Fruit fly (Drosophila melanogaster) whole organism, embryonic: Measurements from ENCODE around the gene jim.
A peak's percentile ranks its signal among the peaks of the same experiment; 100 is the strongest.

Experiments used
- Atf6 ChIP-seq: fragments of 200-800 bp; sonication (Bioruptor generic); IDR thresholded peaks from 2 replicates; pipeline ENCODE4 v1.3.6; 2022; ENCODE audit warnings: missing biosample characterization, missing genetic modification characterization
- Awh ChIP-seq: fragments of 200-800 bp; sonication (Bioruptor generic); IDR thresholded peaks from 2 replicates; pipeline ENCODE4, ENCODE4 v1.3.6; 2022; ENCODE audit warnings: missing biosample characterization, missing genetic modification characterization
- CG10979 ChIP-seq: fragments of 200-800 bp; sonication (Bioruptor generic); optimal IDR thresholded peaks from 2 replicates; lab custom pipeline; 2018; ENCODE audit warnings: missing biosample characterization, mild to moderate bottlenecking, missing genetic modification characterization, moderate library complexity
- CG11504 ChIP-seq: fragments of 200-800 bp; sonication (Bioruptor generic); optimal IDR thresholded peaks from 3 replicates; lab custom pipeline; 2019; ENCODE audit warnings: missing biosample characterization, mild to moderate bottlenecking, missing genetic modification characterization, moderate library complexity
- CG12071 ChIP-seq: fragments of 200-800 bp; sonication (Bioruptor generic); optimal IDR thresholded peaks from 3 replicates; lab custom pipeline; 2018; ENCODE audit warnings: missing biosample characterization, mild to moderate bottlenecking, missing genetic modification characterization
- CG12391 ChIP-seq: fragments of 200-800 bp; sonication (Bioruptor generic); optimal IDR thresholded peaks from 3 replicates; lab custom pipeline; 2018; ENCODE audit warnings: missing biosample characterization, mild to moderate bottlenecking, missing genetic modification characterization, moderate library complexity
- CG13775 ChIP-seq: fragments of 200-800 bp; sonication (Bioruptor generic); optimal IDR thresholded peaks from 3 replicates; lab custom pipeline; 2017; ENCODE audit warnings: missing biosample characterization, mild to moderate bottlenecking, missing genetic modification characterization
- CG14014 ChIP-seq: fragments of 200-800 bp; sonication (Bioruptor generic); IDR thresholded peaks from 2 replicates; pipeline ENCODE4 v1.3.6; 2022; ENCODE audit warnings: missing biosample characterization, missing genetic modification characterization
- CG14965 ChIP-seq: fragments of 200-800 bp; sonication (Bioruptor generic); optimal IDR thresholded peaks from 2 replicates; lab custom pipeline; 2016; ENCODE audit warnings: missing biosample characterization, missing genetic modification characterization, borderline replicate concordance
- CG15601 ChIP-seq: fragments of 200-800 bp; sonication (Bioruptor generic); optimal IDR thresholded peaks from 3 replicates; lab custom pipeline; 2019; ENCODE audit warnings: missing biosample characterization, mild to moderate bottlenecking, missing genetic modification characterization, moderate library complexity
- CG15696 ChIP-seq: fragments of 200-800 bp; sonication (Bioruptor generic); optimal IDR thresholded peaks from 2 replicates; lab custom pipeline; 2019; ENCODE audit warnings: missing biosample characterization, mild to moderate bottlenecking, missing genetic modification characterization, moderate library complexity
- CG17359 ChIP-seq: fragments of 200-800 bp; sonication (Bioruptor generic); optimal IDR thresholded peaks from 3 replicates; lab custom pipeline; 2018; ENCODE audit warnings: missing biosample characterization, mild to moderate bottlenecking, missing genetic modification characterization, moderate library complexity
- CG18476 ChIP-seq: fragments of 200-800 bp; sonication (Bioruptor generic); optimal IDR thresholded peaks from 2 replicates; lab custom pipeline; 2016; ENCODE audit warnings: missing biosample characterization, mild to moderate bottlenecking, missing genetic modification characterization
- CG30020 ChIP-seq: fragments of 200-800 bp; optimal IDR thresholded peaks from 2 replicates; lab custom pipeline; 2019; ENCODE audit warnings: missing biosample characterization, mild to moderate bottlenecking, missing genetic modification characterization, moderate library complexity
- CG32767 ChIP-seq: fragments of 200-800 bp; sonication (Bioruptor generic); IDR thresholded peaks from 2 replicates; pipeline ENCODE4 v1.3.6; 2022; ENCODE audit warnings: missing biosample characterization, missing genetic modification characterization
- CG33213 ChIP-seq: fragments of 200-800 bp; sonication (Bioruptor generic); optimal IDR thresholded peaks from 3 replicates; lab custom pipeline; 2016; ENCODE audit warnings: missing biosample characterization, missing genetic modification characterization
- CG4282 ChIP-seq: fragments of 200-800 bp; sonication (Bioruptor generic); optimal IDR thresholded peaks from 2 replicates; lab custom pipeline; 2016; ENCODE audit warnings: missing biosample characterization, missing genetic modification characterization
- CG6272 ChIP-seq: fragments of 200-800 bp; sonication (Bioruptor generic); IDR thresholded peaks from 2 replicates; pipeline ENCODE4 v1.3.6; 2022; ENCODE audit warnings: missing biosample characterization, missing genetic modification characterization
- CG6765 ChIP-seq: fragments of 200-800 bp; sonication (Bioruptor generic); optimal IDR thresholded peaks from 3 replicates; lab custom pipeline; 2017; ENCODE audit warnings: missing biosample characterization, mild to moderate bottlenecking, missing genetic modification characterization
- CG7786 ChIP-seq: fragments of 200-800 bp; sonication (Bioruptor generic); optimal IDR thresholded peaks from 2 replicates; lab custom pipeline; 2016; ENCODE audit warnings: missing biosample characterization, missing genetic modification characterization
- CG8944 ChIP-seq: fragments of 200-800 bp; sonication (Bioruptor generic); optimal IDR thresholded peaks from 3 replicates; lab custom pipeline; 2016; ENCODE audit warnings: missing biosample characterization, missing genetic modification characterization
- CG9727 ChIP-seq: fragments of 200-800 bp; sonication (Bioruptor generic); optimal IDR thresholded peaks from 3 replicates; lab custom pipeline; 2017; ENCODE audit warnings: missing biosample characterization, mild to moderate bottlenecking, missing genetic modification characterization
- CG9797 ChIP-seq: fragments of 200-800 bp; sonication (Bioruptor generic); optimal IDR thresholded peaks from 3 replicates; lab custom pipeline; 2018; ENCODE audit warnings: missing biosample characterization, mild to moderate bottlenecking, missing genetic modification characterization
- CTCF ChIP-seq: fragments of 200-800 bp; sonication (Bioruptor generic); optimal IDR thresholded peaks from 2 replicates; lab custom pipeline; 2017; ENCODE audit warnings: missing biosample characterization, mild to moderate bottlenecking, missing genetic modification characterization, moderate library complexity
- Deaf1 ChIP-seq: fragments of 200-800 bp; optimal IDR thresholded peaks from 3 replicates; lab custom pipeline; 2019; ENCODE audit warnings: missing biosample characterization, mild to moderate bottlenecking, missing genetic modification characterization, moderate library complexity
- Elba2 ChIP-seq: fragments of 200-800 bp; sonication (Bioruptor generic); optimal IDR thresholded peaks from 3 replicates; lab custom pipeline; 2016; ENCODE audit warnings: missing biosample characterization, missing genetic modification characterization
- Fer2 ChIP-seq: fragments of 200-800 bp; sonication (Bioruptor generic); optimal IDR thresholded peaks from 2 replicates; lab custom pipeline; 2018; ENCODE audit warnings: missing biosample characterization, mild to moderate bottlenecking, missing genetic modification characterization, moderate library complexity
- Hmx ChIP-seq: fragments of 200-800 bp; sonication (Bioruptor generic); optimal IDR thresholded peaks from 2 replicates; lab custom pipeline; 2016; ENCODE audit warnings: missing biosample characterization, missing genetic modification characterization
- Hr3 ChIP-seq: fragments of 200-800 bp; sonication (Bioruptor generic); optimal IDR thresholded peaks from 3 replicates; lab custom pipeline; 2016; ENCODE audit warnings: missing biosample characterization, missing genetic modification characterization
- Meics ChIP-seq: fragments of 200-800 bp; sonication (Bioruptor generic); optimal IDR thresholded peaks from 2 replicates; lab custom pipeline; 2017; ENCODE audit warnings: missing biosample characterization, mild to moderate bottlenecking, missing genetic modification characterization
- Scr ChIP-seq: fragments of 200-800 bp; sonication (Bioruptor generic); IDR thresholded peaks from 2 replicates; pipeline ENCODE4 v1.3.6; 2022; ENCODE audit warnings: missing biosample characterization, missing genetic modification characterization; ENCODE audit not compliant: partially characterized antibody
- Sin3A ChIP-seq: fragments of >200 bp; optimal IDR thresholded peaks from 2 replicates; lab custom pipeline; 2018
- Ssrp ChIP-seq: fragments of 200-800 bp; sonication (Bioruptor generic); optimal IDR thresholded peaks from 2 replicates; lab custom pipeline; 2018; ENCODE audit warnings: missing biosample characterization, mild to moderate bottlenecking, missing genetic modification characterization, moderate library complexity
- Xbp1 ChIP-seq: fragments of 200-800 bp; sonication (Bioruptor generic); optimal IDR thresholded peaks from 3 replicates; lab custom pipeline; 2016; ENCODE audit warnings: missing biosample characterization, mild to moderate bottlenecking, missing genetic modification characterization
- YL-1 ChIP-seq: fragments of 200-800 bp; sonication (Bioruptor generic); optimal IDR thresholded peaks from 3 replicates; lab custom pipeline; 2017; ENCODE audit warnings: missing biosample characterization, mild to moderate bottlenecking, missing genetic modification characterization
- al ChIP-seq: fragments of 200-800 bp; sonication (Bioruptor generic); IDR thresholded peaks from 2 replicates; pipeline ENCODE4 v1.3.6; 2022; ENCODE audit warnings: missing biosample characterization, missing genetic modification characterization
- cas ChIP-seq: fragments of 200-800 bp; sonication (Bioruptor generic); IDR thresholded peaks from 2 replicates; pipeline ENCODE4 v1.3.6; 2022; ENCODE audit warnings: missing biosample characterization, missing genetic modification characterization
- cato ChIP-seq: fragments of 200-800 bp; sonication (Bioruptor generic); optimal IDR thresholded peaks from 2 replicates; lab custom pipeline; 2016; ENCODE audit warnings: missing biosample characterization, missing genetic modification characterization, borderline replicate concordance
- croc ChIP-seq: fragments of 200-800 bp; sonication (Bioruptor generic); conservative IDR thresholded peaks from 3 replicates; pipeline ENCODE4 v1.3.6; 2022; ENCODE audit warnings: missing biosample characterization, missing genetic modification characterization
- dmrt11E ChIP-seq: fragments of 200-800 bp; sonication (Bioruptor generic); optimal IDR thresholded peaks from 3 replicates; lab custom pipeline; 2018; ENCODE audit warnings: missing biosample characterization, mild to moderate bottlenecking, missing genetic modification characterization, moderate library complexity
- eve ChIP-seq, 2 experiments: fragments of >200 bp; optimal IDR thresholded peaks; 2 replicates each; lab custom pipeline; 2017; ENCODE audit warnings: missing biosample characterization in 2 of 2, missing genetic modification characterization in 2 of 2
- h ChIP-seq: fragments of >200 bp; optimal IDR thresholded peaks from 2 replicates; lab custom pipeline; 2017
- mirr ChIP-seq: fragments of 200-800 bp; sonication (Bioruptor generic); optimal IDR thresholded peaks from 3 replicates; lab custom pipeline; 2018; ENCODE audit warnings: missing biosample characterization, mild to moderate bottlenecking, missing genetic modification characterization
- pfk ChIP-seq: fragments of 200-800 bp; sonication (Bioruptor generic); optimal IDR thresholded peaks from 2 replicates; lab custom pipeline; 2018; ENCODE audit warnings: missing biosample characterization, mild to moderate bottlenecking, missing genetic modification characterization, moderate library complexity
- pho ChIP-seq: fragments of 200-800 bp; sonication (Bioruptor generic); optimal IDR thresholded peaks from 2 replicates; lab custom pipeline; 2016; ENCODE audit warnings: missing biosample characterization, missing genetic modification characterization
- salm ChIP-seq: fragments of 200-800 bp; sonication (Bioruptor generic); optimal IDR thresholded peaks from 2 replicates; lab custom pipeline; 2018; ENCODE audit warnings: missing biosample characterization, mild to moderate bottlenecking, missing genetic modification characterization
- slp2 ChIP-seq: fragments of 200-800 bp; sonication (Bioruptor generic); optimal IDR thresholded peaks from 2 replicates; lab custom pipeline; 2016; ENCODE audit warnings: missing biosample characterization, missing genetic modification characterization
- ttk ChIP-seq: fragments of 200-800 bp; sonication (Bioruptor generic); IDR thresholded peaks from 2 replicates; pipeline ENCODE4 v2.1.2; 2022; ENCODE audit warnings: missing biosample characterization, missing genetic modification characterization
- unpg ChIP-seq: fragments of 200-800 bp; sonication (Bioruptor generic); optimal IDR thresholded peaks from 3 replicates; lab custom pipeline; 2018; ENCODE audit warnings: missing biosample characterization, mild to moderate bottlenecking, missing genetic modification characterization, moderate library complexity
- usp ChIP-seq: fragments of >200 bp; optimal IDR thresholded peaks from 2 replicates; lab custom pipeline; 2017; ENCODE audit warnings: missing biosample characterization, missing genetic modification characterization
- zfh2 ChIP-seq: fragments of 200-800 bp; sonication (Bioruptor generic); optimal IDR thresholded peaks from 2 replicates; lab custom pipeline; 2016; ENCODE audit warnings: missing biosample characterization, missing genetic modification characterization

jim gene

dm6 chr3L:22741389-22742120, 93.4 kb downstream of the jim start, which contains the start of gene CG7369 (continued):
- TF ChIP-seq zfh2 (GFP tag; lab: Kevin White, UChicago) (peak; percentile 89), YL-1 (GFP tag; lab: Kevin White, UChicago) (peak; percentile 74), CG13775 (peak; percentile 92), CG7786 (GFP tag; lab: Kevin White, UChicago) (peak; percentile 77), CG9797 (peak; percentile 54), CG8944 (GFP tag; lab: Kevin White, UChicago) (peak; percentile 62), eve (GFP tag; optimal IDR thresholded peaks at IDR 0.05; lab: Kevin White, UChicago) (no peak), CG14014 (GFP tag; lab: Robert Waterston, UW) (peak; percentile 74), CG12071 (GFP tag; lab: Kevin White, UChicago) (peak; percentile 64), CTCF (GFP tag; lab: Kevin White, UChicago) (peak; percentile 10), pho (GFP tag; lab: Kevin White, UChicago) (peak; percentile 83), croc (peak; percentile 67), CG30020 (peak; percentile 86), CG17359 (tag; lab: Kevin White, UChicago) (peak; percentile 65), Atf6 (GFP tag; lab: Robert Waterston, UW) (peak; percentile 77), CG6272 (GFP tag; lab: Robert Waterston, UW) (peak; percentile 75), CG11504 (tag; lab: Kevin White, UChicago) (peak; percentile 82), Awh (peak; percentile 45; the same call in 1 of the 2 replicates), CG33213 (GFP tag; lab: Kevin White, UChicago) (peak; percentile 75), Deaf1 (tag; lab: Kevin White, UChicago) (peak; percentile 56), dmrt11E (tag; lab: Kevin White, UChicago) (peak; percentile 72), Fer2 (tag; lab: Kevin White, UChicago) (peak; percentile 70), slp2 (GFP tag; lab: Kevin White, UChicago) (peak; percentile 37), CG32767 (peak; percentile 59), CG6765 (GFP tag; lab: Kevin White, UChicago) (peak; percentile 51), CG14965 (GFP tag; lab: Kevin White, UChicago) (peak; percentile 20), pfk (GFP tag; lab: Kevin White, UChicago) (no peak), salm (peak; percentile 33), usp (GFP tag; lab: Kevin White, UChicago) (no peak), Hr3 (peak; percentile 87), Sin3A (lab: Kevin White, UChicago) (peak; percentile 97), CG12391 (tag; lab: Kevin White, UChicago) (peak; percentile 87), h (no peak), Scr (GFP tag; lab: Robert Waterston, UW) (peak; percentile 88), Hmx (GFP tag; lab: Kevin White, UChicago) (peak; percentile 73), CG15601 (peak; percentile 71), Meics (GFP tag; lab: Kevin White, UChicago) (peak; percentile 84), CG15696 (tag; lab: Kevin White, UChicago) (peak; percentile 63), Ssrp (tag; lab: Kevin White, UChicago) (peak; percentile 73), CG4282 (GFP tag; lab: Kevin White, UChicago) (peak; percentile 53), Xbp1 (GFP tag; lab: Kevin White, UChicago) (peak; percentile 85), CG10979 (tag; lab: Kevin White, UChicago) (peak; percentile 66), cas (GFP tag; lab: Robert Waterston, UW) (peak; percentile 47), Elba2 (GFP tag; lab: Kevin White, UChicago) (peak; percentile 70), cato (GFP tag; lab: Kevin White, UChicago) (peak; percentile 78), unpg (GFP tag; lab: Kevin White, UChicago) (peak; percentile 67), ttk (GFP tag; lab: Robert Waterston, UW) (peak; percentile 60; the same call in 1 of the 2 replicates), mirr (GFP tag; lab: Kevin White, UChicago) (peak; percentile 61), CG9727 (GFP tag; lab: Kevin White, UChicago) (peak; percentile 89), CG18476 (peak; percentile 79), al (GFP tag; lab: Robert Waterston, UW) (peak; percentile 76)
